Worm (Caenorhabditis elegans): ENCODE measurements around the gene cki-2.

DNA sequence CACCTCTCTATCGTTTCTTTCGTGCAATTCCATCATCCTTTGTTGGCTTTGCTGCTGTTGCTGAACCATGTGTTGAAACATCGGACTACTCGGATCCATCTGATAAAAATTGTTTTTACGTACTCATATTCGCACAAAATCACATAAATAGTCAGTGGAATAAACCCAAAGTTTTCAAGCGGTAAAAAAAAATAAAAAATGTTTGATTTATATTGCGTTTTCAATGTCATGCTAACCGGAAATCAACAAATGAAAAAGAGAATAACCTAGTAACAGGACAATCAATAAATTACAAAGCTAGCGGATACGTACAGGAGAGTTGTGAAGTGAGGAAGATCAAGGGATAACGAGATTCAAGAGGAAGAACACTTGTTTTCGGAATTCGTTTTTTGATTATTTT, 38.6 kb downstream of the cki-2 start, which contains the start of gene mdt-10:
- no peak for TF ChIP-seq nhr-76 (tag; optimal IDR thresholded peaks at IDR 0.05)
- no peak for TF ChIP-seq ceh-44 (GFP tag; IDR thresholded peaks at IDR 0.05)
